Worm (Caenorhabditis elegans) whole organism, late embryonic: ENCODE measurements around the gene srbc-10.

Source experiments
- C08G9.2 ChIP-seq: sonication (generic microtip); optimal IDR thresholded peaks from 2 replicates; lab custom pipeline; 2016; ENCODE audit warnings: mild to moderate bottlenecking, missing genetic modification characterization, moderate library complexity, missing compliant biosample characterization
- F13H6.1 ChIP-seq: sonication (generic microtip); optimal IDR thresholded peaks from 2 replicates; lab custom pipeline; 2016; ENCODE audit warnings: missing genetic modification characterization, missing compliant biosample characterization
- K02D7.2 ChIP-seq: sonication (generic microtip); optimal IDR thresholded peaks from 2 replicates; lab custom pipeline; 2017; ENCODE audit warnings: mild to moderate bottlenecking, missing genetic modification characterization, missing compliant biosample characterization
- K09A11.1 ChIP-seq: sonication (generic microtip); optimal IDR thresholded peaks from 2 replicates; lab custom pipeline; 2017; ENCODE audit warnings: antibody characterized with exemption, mild to moderate bottlenecking, missing genetic modification characterization, missing compliant biosample characterization; ENCODE audit not compliant: insufficient read depth
- T23F11.4 ChIP-seq: fragments of 200-800 bp; sonication (Bioruptor generic); optimal IDR thresholded peaks from 2 replicates; lab custom pipeline; 2018; ENCODE audit warnings: mild to moderate bottlenecking, missing genetic modification characterization, missing compliant biosample characterization
- Y22D7AL.16 ChIP-seq: sonication (generic microtip); optimal IDR thresholded peaks from 2 replicates; lab custom pipeline; 2016; ENCODE audit warnings: missing genetic modification characterization, missing compliant biosample characterization
- ama-1 ChIP-seq: fragments of 150-350 bp; optimal IDR thresholded peaks from 2 replicates; lab custom pipeline; 2014
- ceh-19 ChIP-seq: fragments of 200-800 bp; sonication (Bioruptor generic); optimal IDR thresholded peaks from 2 replicates; lab custom pipeline; 2018; ENCODE audit warnings: mild to moderate bottlenecking, missing genetic modification characterization, missing compliant biosample characterization
- ceh-2 ChIP-seq: sonication (generic microtip); optimal IDR thresholded peaks from 2 replicates; lab custom pipeline; 2016; ENCODE audit warnings: missing genotype, missing genetic modification characterization, missing compliant biosample characterization
- ceh-30 ChIP-seq: fragments of 150-350 bp; optimal IDR thresholded peaks from 2 replicates; lab custom pipeline; 2014; ENCODE audit warnings: missing biosample characterization, missing genetic modification characterization
- ceh-31 ChIP-seq: sonication (generic microtip); optimal IDR thresholded peaks from 2 replicates; lab custom pipeline; 2016; ENCODE audit warnings: missing genetic modification characterization, missing compliant biosample characterization
- ceh-34 ChIP-seq: sonication (generic microtip); optimal IDR thresholded peaks from 2 replicates; lab custom pipeline; 2016; ENCODE audit warnings: mild to moderate bottlenecking, missing genetic modification characterization, missing compliant biosample characterization
- ceh-45 ChIP-seq: fragments of 200-800 bp; sonication (Bioruptor generic); IDR thresholded peaks from 2 replicates; pipeline ENCODE4 v1.3.6; 2022; ENCODE audit warnings: missing genetic modification reagents, missing genetic modification characterization, missing compliant biosample characterization
- ceh-6 ChIP-seq: fragments of 200-800 bp; sonication (Bioruptor generic); optimal IDR thresholded peaks from 2 replicates; lab custom pipeline; 2018; ENCODE audit warnings: mild to moderate bottlenecking, missing genetic modification characterization, missing compliant biosample characterization
- dve-1 ChIP-seq: sonication (generic microtip); optimal IDR thresholded peaks from 2 replicates; lab custom pipeline; 2017; ENCODE audit warnings: antibody characterized with exemption, mild to moderate bottlenecking, missing genetic modification characterization, missing compliant biosample characterization
- elt-2 ChIP-seq: sonication (generic microtip); optimal IDR thresholded peaks from 2 replicates; lab custom pipeline; 2016; ENCODE audit warnings: missing genetic modification reagents, missing genetic modification characterization, missing compliant biosample characterization
- elt-4 ChIP-seq: sonication (generic microtip); optimal IDR thresholded peaks from 2 replicates; lab custom pipeline; 2016; ENCODE audit warnings: missing genetic modification characterization, missing compliant biosample characterization
- eyg-1 ChIP-seq: sonication (generic microtip); optimal IDR thresholded peaks from 2 replicates; lab custom pipeline; 2016; ENCODE audit warnings: missing genotype, missing genetic modification characterization, missing compliant biosample characterization
- hlh-15 ChIP-seq: sonication (generic microtip); optimal IDR thresholded peaks from 2 replicates; lab custom pipeline; 2016; ENCODE audit warnings: missing genetic modification characterization, missing compliant biosample characterization
- hlh-30 ChIP-seq: sonication (generic microtip); optimal IDR thresholded peaks from 2 replicates; lab custom pipeline; 2017; ENCODE audit warnings: antibody characterized with exemption, missing genetic modification characterization, missing compliant biosample characterization; ENCODE audit not compliant: insufficient read depth
- hlh-6 ChIP-seq: sonication (generic microtip); optimal IDR thresholded peaks from 2 replicates; lab custom pipeline; 2016; ENCODE audit warnings: missing genotype, missing genetic modification characterization, missing compliant biosample characterization
- lim-6 ChIP-seq: sonication (generic microtip); optimal IDR thresholded peaks from 2 replicates; lab custom pipeline; 2016; ENCODE audit warnings: missing genetic modification characterization, missing compliant biosample characterization
- madf-2 ChIP-seq: sonication (generic microtip); optimal IDR thresholded peaks from 2 replicates; lab custom pipeline; 2017; ENCODE audit warnings: missing genetic modification characterization, missing compliant biosample characterization
- nhr-11 ChIP-seq: fragments of 150-350 bp; optimal IDR thresholded peaks from 2 replicates; lab custom pipeline; 2014; ENCODE audit warnings: missing biosample characterization, missing genetic modification characterization
- odd-2 ChIP-seq: sonication (generic microtip); optimal IDR thresholded peaks from 2 replicates; lab custom pipeline; 2017; ENCODE audit warnings: antibody characterized with exemption, mild to moderate bottlenecking, missing genetic modification characterization, missing compliant biosample characterization
- pax-1 ChIP-seq: fragments of 150-350 bp; optimal IDR thresholded peaks from 2 replicates; lab custom pipeline; 2014; ENCODE audit warnings: missing biosample characterization, missing genetic modification characterization
- pha-4 ChIP-seq: fragments of 150-350 bp; optimal IDR thresholded peaks from 2 replicates; lab custom pipeline; 2018; ENCODE audit warnings: missing biosample characterization, missing genetic modification reagents, missing genetic modification characterization
- pqm-1 ChIP-seq: sonication (generic microtip); optimal IDR thresholded peaks from 2 replicates; lab custom pipeline; 2016; ENCODE audit warnings: missing genetic modification characterization, missing compliant biosample characterization
- ref-2 ChIP-seq: sonication (generic microtip); optimal IDR thresholded peaks from 2 replicates; lab custom pipeline; 2016; ENCODE audit warnings: missing genetic modification characterization, missing compliant biosample characterization
- syd-9 ChIP-seq: sonication (generic microtip); optimal IDR thresholded peaks from 2 replicates; lab custom pipeline; 2016; ENCODE audit warnings: mild to moderate bottlenecking, missing genetic modification characterization, moderate library complexity, missing compliant biosample characterization
- tbx-7 ChIP-seq: sonication (generic microtip); optimal IDR thresholded peaks from 2 replicates; lab custom pipeline; 2016; ENCODE audit warnings: missing genotype, missing genetic modification characterization, missing compliant biosample characterization
- unc-3 ChIP-seq, 2 experiments: fragments of 200-800 bp in 1 of 2; sonication (Bioruptor generic) in 1 of 2; sonication (generic microtip) in 1 of 2; conservative IDR thresholded peaks in 1 of 2; optimal IDR thresholded peaks in 1 of 2; 2 replicates each; pipeline versions ENCODE4 v1.3.6 to Lab custom; 2016 to 2022; ENCODE audit warnings: missing compliant biosample characterization in 2 of 2, missing genetic modification characterization in 2 of 2, missing genetic modification reagents in 1 of 2
- unc-42 ChIP-seq: sonication (generic microtip); optimal IDR thresholded peaks from 2 replicates; lab custom pipeline; 2016; ENCODE audit warnings: missing genotype, missing genetic modification characterization, missing compliant biosample characterization
- unc-55 ChIP-seq: sonication (generic microtip); optimal IDR thresholded peaks from 2 replicates; lab custom pipeline; 2017; ENCODE audit warnings: missing biosample characterization, missing genetic modification reagents, missing genetic modification characterization
- ztf-16 ChIP-seq: sonication (generic microtip); optimal IDR thresholded peaks from 2 replicates; lab custom pipeline; 2017; ENCODE audit warnings: missing genetic modification characterization, missing compliant biosample characterization

Gene srbc-10

ce11 chrV:7524447-7524846 is 31.6 kb upstream of the srbc-10 start, which contains the start of gene C54F6.20:
Gene C54F6.20, plus strand, starts transcription at chrV:7524747.
- TF ChIP-seq C08G9.2 (tag; lab: Kevin White, UChicago) (no peak), unc-55 (GFP tag; lab: Kevin White, UChicago) (no peak), nhr-11 (tag; lab: Kevin White, UChicago) (no peak), odd-2 (tag; lab: Kevin White, UChicago) (no peak), syd-9 (tag; lab: Kevin White, UChicago) (no peak), dve-1 (no peak), unc-42 (tag; lab: Kevin White, UChicago) (no peak), ztf-16 (no peak), unc-3 (GFP tag; conservative IDR thresholded peaks at IDR 0.05; lab: Robert Waterston, UW) (no peak), unc-3 (tag; optimal IDR thresholded peaks at IDR 0.05; lab: Kevin White, UChicago) (no peak), ref-2 (tag; lab: Kevin White, UChicago) (no peak), ceh-45 (GFP tag; lab: Robert Waterston, UW) (no peak), tbx-7 (tag; lab: Kevin White, UChicago) (no peak), ceh-6 (GFP tag; lab: Kevin White, UChicago) (no peak), hlh-15 (tag; lab: Kevin White, UChicago) (no peak), Y22D7AL.16 (tag; lab: Kevin White, UChicago) (no peak), hlh-6 (no peak), eyg-1 (no peak), K02D7.2 (no peak)

ce11 chrV:7523392-7523791 is 30.6 kb upstream of the srbc-10 start, which contains the start of gene C54F6.6:
Gene C54F6.6, plus strand, starts transcription at chrV:7523692.
- TF ChIP-seq pha-4: no peak
- no peak for TF ChIP-seq syd-9 (tag; lab: Kevin White, UChicago)
- no peak for TF ChIP-seq eyg-1
- TF ChIP-seq F13H6.1: no peak
- TF ChIP-seq pax-1 (tag; lab: Kevin White, UChicago): no peak
- TF ChIP-seq ztf-16: no peak
- no peak for TF ChIP-seq madf-2 (tag; lab: Kevin White, UChicago)
- TF ChIP-seq ceh-30 (tag; lab: Kevin White, UChicago): no peak
- no peak for TF ChIP-seq hlh-30 (tag; lab: Kevin White, UChicago)
- TF ChIP-seq ceh-2 (tag; lab: Kevin White, UChicago): no peak
- TF ChIP-seq tbx-7 (tag; lab: Kevin White, UChicago): no peak
- TF ChIP-seq T23F11.4 (GFP tag; lab: Kevin White, UChicago): no peak
- TF ChIP-seq pqm-1 (tag; lab: Kevin White, UChicago): no peak

ce11 chrV:7522279-7522678 is 29.5 kb upstream of the srbc-10 start, which contains the start of gene C54F6.15:
Gene C54F6.15, minus strand, starts transcription at chrV:7522379.
- TF ChIP-seq dve-1 (no peak), T23F11.4 (GFP tag; lab: Kevin White, UChicago) (no peak), lim-6 (tag; lab: Kevin White, UChicago) (no peak), ama-1 (lab: Kevin White, UChicago) (no peak), ceh-31 (tag; lab: Kevin White, UChicago) (no peak)

ce11 chrV:7521304-7521703 is 28.5 kb upstream of the srbc-10 start:
- no peak for TF ChIP-seq nhr-11 (tag; lab: Kevin White, UChicago)
- TF ChIP-seq ceh-19 (GFP tag; lab: Kevin White, UChicago): no peak
- TF ChIP-seq syd-9 (tag; lab: Kevin White, UChicago): no peak
- no peak for TF ChIP-seq K09A11.1 (tag; lab: Kevin White, UChicago)
- TF ChIP-seq ceh-34 (tag; lab: Kevin White, UChicago): no peak
- no peak for TF ChIP-seq ceh-45 (GFP tag; lab: Robert Waterston, UW)
- TF ChIP-seq elt-2: no peak
- no peak for TF ChIP-seq Y22D7AL.16 (tag; lab: Kevin White, UChicago)
- TF ChIP-seq pax-1 (tag; lab: Kevin White, UChicago): no peak
- no peak for TF ChIP-seq eyg-1
- no peak for TF ChIP-seq tbx-7 (tag; lab: Kevin White, UChicago)
- no peak for TF ChIP-seq elt-4 (tag; lab: Kevin White, UChicago)
- no peak for TF ChIP-seq F13H6.1
- TF ChIP-seq, all 69 proteins: peak for 0
